Worm (Caenorhabditis elegans) whole organism, late embryonic: Measurements from ENCODE around the gene F15A4.5.

ENCODE experiments used
- F13H6.1 ChIP-seq: sonication (generic microtip); optimal IDR thresholded peaks from 2 replicates; lab custom pipeline; 2016; ENCODE audit warnings: missing genetic modification characterization, missing compliant biosample characterization
- ahr-1 ChIP-seq: sonication (generic microtip); optimal IDR thresholded peaks from 2 replicates; lab custom pipeline; 2016; ENCODE audit warnings: missing genetic modification characterization, missing compliant biosample characterization
- ama-1 ChIP-seq: fragments of 150-350 bp; optimal IDR thresholded peaks from 2 replicates; lab custom pipeline; 2014
- ceh-14 ChIP-seq: sonication (generic microtip); optimal IDR thresholded peaks from 2 replicates; lab custom pipeline; 2016; ENCODE audit warnings: missing genotype, missing genetic modification characterization, missing compliant biosample characterization
- ceh-22 ChIP-seq: sonication (generic microtip); optimal IDR thresholded peaks from 2 replicates; lab custom pipeline; 2017; ENCODE audit warnings: missing biosample characterization, missing genetic modification characterization
- ceh-24 ChIP-seq: sonication (generic microtip); optimal IDR thresholded peaks from 2 replicates; lab custom pipeline; 2016; ENCODE audit warnings: mild to moderate bottlenecking, missing genetic modification characterization, missing compliant biosample characterization
- ceh-30 ChIP-seq: fragments of 150-350 bp; optimal IDR thresholded peaks from 2 replicates; lab custom pipeline; 2014; ENCODE audit warnings: missing biosample characterization, missing genetic modification characterization
- dmd-4 ChIP-seq: sonication (generic microtip); optimal IDR thresholded peaks from 2 replicates; lab custom pipeline; 2016; ENCODE audit warnings: borderline replicate concordance, missing genetic modification characterization, missing compliant biosample characterization
- elt-2 ChIP-seq: sonication (generic microtip); optimal IDR thresholded peaks from 2 replicates; lab custom pipeline; 2016; ENCODE audit warnings: missing genetic modification reagents, missing genetic modification characterization, missing compliant biosample characterization
- elt-4 ChIP-seq: sonication (generic microtip); optimal IDR thresholded peaks from 2 replicates; lab custom pipeline; 2016; ENCODE audit warnings: missing genetic modification characterization, missing compliant biosample characterization
- fkh-10 ChIP-seq: fragments of 150-350 bp; optimal IDR thresholded peaks from 2 replicates; lab custom pipeline; 2014; ENCODE audit warnings: missing biosample characterization, missing genetic modification reagents, missing genetic modification characterization
- hlh-15 ChIP-seq: sonication (generic microtip); optimal IDR thresholded peaks from 2 replicates; lab custom pipeline; 2016; ENCODE audit warnings: missing genetic modification characterization, missing compliant biosample characterization
- mec-3 ChIP-seq: sonication (generic microtip); optimal IDR thresholded peaks from 2 replicates; lab custom pipeline; 2016; ENCODE audit warnings: borderline replicate concordance, missing genetic modification characterization, missing compliant biosample characterization
- pat-9 ChIP-seq: fragments of 200-800 bp; sonication (Bioruptor generic); optimal IDR thresholded peaks from 2 replicates; lab custom pipeline; 2018; ENCODE audit warnings: mild to moderate bottlenecking, missing genetic modification characterization, moderate library complexity, missing compliant biosample characterization
- pha-4 ChIP-seq: fragments of 150-350 bp; optimal IDR thresholded peaks from 2 replicates; lab custom pipeline; 2018; ENCODE audit warnings: missing biosample characterization, missing genetic modification reagents, missing genetic modification characterization
- sdc-2 ChIP-seq: sonication (generic microtip); optimal IDR thresholded peaks from 2 replicates; lab custom pipeline; 2016; ENCODE audit warnings: missing genotype, missing genetic modification characterization, missing compliant biosample characterization

The F15A4.5 gene

DNA sequence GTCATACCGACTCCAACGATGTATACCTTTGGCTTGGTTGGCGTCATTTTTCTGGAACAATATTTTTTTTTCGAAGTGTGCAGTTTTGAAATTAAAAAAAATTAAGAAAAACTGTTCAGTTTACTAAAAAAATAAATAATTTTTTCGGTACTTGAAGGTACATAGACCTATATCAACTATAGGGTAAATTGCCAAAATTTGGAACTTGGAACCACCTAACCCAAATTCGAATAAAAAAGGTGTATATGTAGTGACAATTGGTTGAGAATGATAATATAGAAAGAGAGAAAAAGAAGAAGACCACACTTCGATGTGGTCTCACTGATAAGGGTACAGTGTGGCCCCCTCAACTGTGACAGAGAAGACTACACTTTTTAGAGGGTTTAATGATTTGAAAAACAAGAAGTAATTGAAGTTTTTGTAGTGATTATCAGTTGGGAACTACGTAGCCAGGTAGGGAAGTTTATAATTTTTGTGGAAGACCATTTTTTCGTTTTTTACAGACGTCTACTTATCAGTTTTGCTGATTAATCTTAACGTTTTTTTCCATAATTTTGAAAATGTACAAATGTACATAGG, 45.3 kb downstream of the F15A4.5 start, which contains the start of gene daf-22:
Gene daf-22, minus strand, starts transcription at position 51 of the 579 bp plus-strand sequence.
- TF ChIP-seq sdc-2 (tag; lab: Kevin White, UChicago): no peak
- peak; percentile 76 for TF ChIP-seq elt-2 (tag; lab: Kevin White, UChicago)
- no peak for TF ChIP-seq ceh-24 (tag; lab: Kevin White, UChicago)

DNA sequence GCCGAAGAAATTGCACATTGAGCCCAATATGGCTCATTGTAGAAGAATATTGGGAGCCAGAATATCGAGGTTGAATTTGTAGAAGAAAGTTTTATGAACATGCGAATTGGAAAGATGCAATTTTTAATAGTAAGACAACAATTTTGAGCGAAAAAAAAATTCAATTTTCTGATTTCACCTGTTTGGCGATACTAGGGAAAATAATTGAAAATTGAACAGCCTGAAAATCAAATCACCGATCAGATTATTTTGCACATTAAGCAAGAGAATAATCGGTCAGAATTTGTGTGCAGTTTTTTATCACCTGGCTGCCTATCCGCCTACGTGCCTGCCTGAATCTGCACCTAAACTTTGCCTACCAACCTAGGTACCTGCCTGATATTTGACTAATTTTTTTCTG, 50.6 kb downstream of the F15A4.5 start, which contains the start of gene sre-26:
Gene sre-26, minus strand, starts transcription at position 101 of the 400 bp plus-strand sequence.
- no peak for TF ChIP-seq hlh-15
- TF ChIP-seq ceh-22: no peak
- TF ChIP-seq ceh-14 (tag; lab: Kevin White, UChicago): no peak
- TF ChIP-seq ahr-1 (tag; lab: Kevin White, UChicago): no peak
- TF ChIP-seq mec-3 (tag; lab: Kevin White, UChicago): no peak
- TF ChIP-seq pha-4 (tag; lab: Kevin White, UChicago): no peak
- no peak for TF ChIP-seq elt-4
- no peak for TF ChIP-seq F13H6.1
- TF ChIP-seq pat-9: no peak
- no peak for TF ChIP-seq ama-1 (lab: Kevin White, UChicago)
- TF ChIP-seq ceh-30 (tag; lab: Kevin White, UChicago): no peak
- TF ChIP-seq fkh-10 (GFP tag; lab: Kevin White, UChicago): no peak
- no peak for TF ChIP-seq dmd-4 (tag; lab: Kevin White, UChicago)
